Worm (Caenorhabditis elegans): ENCODE data around the gene C04E12.5.

Gene C04E12.5

DNA sequence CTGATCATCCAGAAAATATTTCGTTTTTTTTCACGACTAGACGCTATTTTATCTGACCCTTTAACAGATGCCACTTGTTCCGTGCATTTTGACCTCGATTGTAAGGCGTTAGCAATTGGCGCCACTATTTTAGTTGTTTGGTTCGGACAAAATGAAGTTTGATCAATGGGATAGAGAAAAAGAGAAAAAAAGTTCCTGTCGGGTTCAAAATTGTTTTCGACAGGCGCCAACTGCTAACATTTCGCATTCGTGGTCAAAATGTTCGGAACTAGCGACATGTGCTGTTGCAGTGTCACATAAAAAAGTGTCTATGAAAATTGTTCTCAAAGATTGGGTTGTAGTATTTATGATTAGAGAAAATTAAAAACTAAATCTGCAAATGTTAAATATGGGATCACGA, 10.9 kb upstream of the C04E12.5 start (continued):
- TF ChIP-seq zfh-2 (GFP tag; conservative IDR thresholded peaks at IDR 0.05): no peak
- TF ChIP-seq sdz-38 (tag; optimal IDR thresholded peaks at IDR 0.05): no peak
- TF ChIP-seq ztf-6 (GFP tag; IDR thresholded peaks at IDR 0.05): no peak

DNA sequence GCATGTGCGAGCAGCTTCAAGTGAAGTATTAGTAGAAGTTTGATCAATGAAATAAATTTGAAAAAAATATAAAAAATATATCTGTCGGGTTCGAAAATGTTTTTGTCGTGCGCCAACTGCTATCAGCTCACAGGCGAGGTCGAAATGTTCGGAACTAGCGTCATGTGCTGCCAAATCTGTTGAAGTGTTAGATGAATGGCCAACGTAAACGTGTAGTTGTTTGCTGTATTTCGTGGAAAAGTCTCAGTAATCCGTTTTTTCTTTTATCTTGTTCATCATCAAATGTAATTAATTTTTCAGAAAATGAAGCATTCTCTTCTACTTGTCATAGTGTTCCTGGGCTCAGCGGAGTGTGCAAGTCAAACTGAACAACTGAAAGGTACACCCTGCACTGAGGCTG, 8.5 kb upstream of the C04E12.5 start, which contains the start of gene C17B7.15:
Gene C17B7.15 (plus strand): TSS at position 301 of the 400 bp plus-strand sequence.
- no peak for TF ChIP-seq die-1 (tag; optimal IDR thresholded peaks at IDR 0.05)
- no peak for TF ChIP-seq tbp1 (GFP tag; optimal IDR thresholded peaks at IDR 0.05)
- TF ChIP-seq mcd-1 (GFP tag; IDR thresholded peaks at IDR 0.05): no peak
- no peak for TF ChIP-seq nhr-80 (tag; optimal IDR thresholded peaks at IDR 0.05)
- no peak for TF ChIP-seq F10E7.11 (tag; optimal IDR thresholded peaks at IDR 0.05)
- TF ChIP-seq sea-2 (GFP tag; IDR thresholded peaks at IDR 0.05): no peak
- no peak for TF ChIP-seq F37B4.10 (GFP tag; IDR thresholded peaks at IDR 0.05)
- TF ChIP-seq hrde-1 (tag; optimal IDR thresholded peaks at IDR 0.05; ENCODE audit: borderline replicate concordance): no peak

DNA sequence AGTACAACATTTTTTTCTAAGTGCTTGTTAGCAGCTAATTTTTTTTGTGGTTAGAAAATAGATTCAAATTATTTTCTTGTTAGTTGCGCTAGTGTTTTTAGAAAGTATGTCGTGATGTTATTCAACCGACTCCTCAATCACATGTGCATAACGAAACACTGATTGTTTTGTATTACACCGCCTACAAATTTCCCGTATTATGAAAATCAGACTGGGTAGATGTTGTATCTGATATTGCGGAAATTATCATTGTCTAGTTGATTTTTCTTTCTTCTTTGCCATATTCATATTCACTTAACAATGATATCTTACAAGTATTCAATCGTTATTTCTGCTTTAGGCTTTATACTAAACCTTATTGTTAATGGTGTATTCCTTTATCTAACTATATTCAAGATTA, 7.1 kb upstream of the C04E12.5 start, which contains the start of gene str-63:
Gene str-63 (plus strand): TSS at position 301 of the 400 bp plus-strand sequence.
- no peak for TF ChIP-seq zim-3 (tag; optimal IDR thresholded peaks at IDR 0.05)

DNA sequence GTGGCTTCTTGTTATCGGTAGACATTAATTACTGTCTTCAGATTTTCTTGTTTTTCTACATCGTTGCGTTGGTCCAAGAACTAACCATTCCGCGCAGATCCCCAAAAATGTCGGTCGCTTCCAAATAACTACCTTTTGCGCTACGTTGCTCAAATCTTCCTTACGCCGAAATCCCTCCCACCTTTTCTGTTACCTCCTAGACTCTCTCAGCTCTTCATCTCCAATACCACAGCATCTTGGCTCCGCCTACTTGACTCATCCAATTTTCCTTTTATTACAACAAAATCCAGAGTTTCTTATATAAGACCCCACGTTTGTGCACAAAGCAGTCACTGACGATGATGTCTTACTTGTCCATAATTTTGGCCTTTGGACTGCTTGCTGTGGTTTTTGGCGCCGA, 5.4 kb upstream of the C04E12.5 start, which contains the start of gene C17B7.12:
Gene C17B7.12 (plus strand): TSS at position 301 of the 400 bp plus-strand sequence.
- TF ChIP-seq Y67H2A.10 (GFP tag; conservative IDR thresholded peaks at IDR 0.05) (no peak), ztf-22 (GFP tag; optimal IDR thresholded peaks at IDR 0.05) (no peak), snpc-3.4 (tag; optimal IDR thresholded peaks at IDR 0.05) (no peak), cebp-2 (GFP tag; IDR thresholded peaks at IDR 0.05) (no peak), ztf-18 (tag; optimal IDR thresholded peaks at IDR 0.05) (no peak), B0336.3 (GFP tag; IDR thresholded peaks at IDR 0.05) (no peak), snpc-1.3 (tag; optimal IDR thresholded peaks at IDR 0.05; ENCODE audit: insufficient read depth) (no peak), egl-18 (GFP tag; IDR thresholded peaks at IDR 0.05) (no peak), xnd-1 (tag; optimal IDR thresholded peaks at IDR 0.05) (no peak), nhr-179 (tag; optimal IDR thresholded peaks at IDR 0.05) (no peak), egl-44 (GFP tag; IDR thresholded peaks at IDR 0.05) (no peak), C17E4.6 (GFP tag; IDR thresholded peaks at IDR 0.05) (no peak), zim-3 (tag; optimal IDR thresholded peaks at IDR 0.05) (no peak)

DNA sequence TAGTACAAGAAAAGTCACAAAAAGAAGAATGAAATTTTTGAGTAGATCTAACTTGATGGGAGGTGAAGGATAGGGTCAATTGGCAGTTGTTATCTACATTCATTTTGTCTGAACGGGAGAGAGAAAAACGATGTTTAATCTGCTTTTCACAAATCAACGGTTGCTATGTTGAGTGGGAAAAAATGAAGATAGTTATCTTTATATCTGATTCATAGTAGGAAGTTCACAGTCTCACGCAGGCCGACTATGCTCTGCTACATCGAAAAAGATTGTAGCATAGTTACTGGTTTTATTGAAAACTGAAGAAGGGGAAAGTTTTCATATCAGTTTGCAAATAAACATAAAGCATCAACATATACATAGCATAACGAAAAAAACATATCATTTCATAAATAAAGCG, 2.8 kb upstream of the C04E12.5 start:
- TF ChIP-seq tbx-9 (tag; optimal IDR thresholded peaks at IDR 0.05; ENCODE audit: borderline replicate concordance) (no peak), Y56A3A.18 (GFP tag; IDR thresholded peaks at IDR 0.05) (no peak), atf-7 (tag; optimal IDR thresholded peaks at IDR 0.05) (no peak), C17E4.6 (GFP tag; IDR thresholded peaks at IDR 0.05) (no peak), egrh-3 (GFP tag; IDR thresholded peaks at IDR 0.05) (no peak), nfya-2 (GFP tag; IDR thresholded peaks at IDR 0.05) (no peak), F33H1.4 (GFP tag; IDR thresholded peaks at IDR 0.05) (no peak), ceh-27 (GFP tag; optimal IDR thresholded peaks at IDR 0.05) (no peak), sea-2 (GFP tag; IDR thresholded peaks at IDR 0.05) (no peak), let-607 (tag; optimal IDR thresholded peaks at IDR 0.05) (no peak), ztf-26 (tag; optimal IDR thresholded peaks at IDR 0.05) (no peak)

Measured in whole organism, young adult.